Worm (Caenorhabditis elegans) whole organism, L2 larva: ENCODE data around the gene mrps-22.

Experiments
- gmeb-1 ChIP-seq: fragments of 150-350 bp; optimal IDR thresholded peaks from 2 replicates; lab custom pipeline; 2014; ENCODE audit warnings: missing biosample characterization, missing genetic modification characterization
- lin-13 ChIP-seq: fragments of 150-350 bp; optimal IDR thresholded peaks from 2 replicates; lab custom pipeline; 2014; ENCODE audit warnings: missing biosample characterization, missing genetic modification reagents, missing genetic modification characterization
- mbf-1 ChIP-seq: sonication (generic microtip); optimal IDR thresholded peaks from 2 replicates; lab custom pipeline; 2017; ENCODE audit warnings: missing biosample characterization, missing genetic modification characterization
- nhr-6 ChIP-seq: fragments of 150-350 bp; optimal IDR thresholded peaks from 2 replicates; lab custom pipeline; 2014; ENCODE audit warnings: missing biosample characterization, missing genetic modification characterization

ce11 chrII:10602184-10602583 lies 19.8 kb downstream of the mrps-22 start, which contains the start of gene srv-2:
- no peak for TF ChIP-seq nhr-6 (tag; lab: Kevin White, UChicago)
- no peak for TF ChIP-seq lin-13 (GFP tag; lab: Kevin White, UChicago)
- TF ChIP-seq mbf-1 (tag; lab: Kevin White, UChicago), result no peak
- no peak for TF ChIP-seq gmeb-1 (tag; lab: Kevin White, UChicago)
